Fruit fly (Drosophila melanogaster) whole organism, pupa: ENCODE data around the gene EMC2A.

Experiments used
- CG12605 ChIP-seq: fragments of 200-800 bp; sonication (Bioruptor generic); IDR thresholded peaks from 2 replicates; pipeline ENCODE4 v1.3.6; 2022; ENCODE audit warnings: missing biosample characterization, missing genetic modification characterization
- CG17806 ChIP-seq: fragments of 200-800 bp; sonication (Bioruptor generic); optimal IDR thresholded peaks from 2 replicates; lab custom pipeline; 2018; ENCODE audit warnings: missing biosample characterization, mild to moderate bottlenecking, missing genetic modification characterization, moderate library complexity
- CG32121 ChIP-seq: fragments of 200-800 bp; sonication (Bioruptor generic); IDR thresholded peaks from 2 replicates; pipeline ENCODE4 v1.3.6; 2022; ENCODE audit warnings: missing biosample characterization, missing genetic modification characterization
- CG8159 ChIP-seq: fragments of 200-800 bp; sonication (Bioruptor generic); optimal IDR thresholded peaks from 3 replicates; lab custom pipeline; 2018; ENCODE audit warnings: missing biosample characterization, mild to moderate bottlenecking, missing genetic modification characterization, moderate library complexity
- D1 ChIP-seq: fragments of 200-800 bp; sonication (Bioruptor generic); optimal IDR thresholded peaks from 2 replicates; lab custom pipeline; 2018; ENCODE audit warnings: missing biosample characterization, mild to moderate bottlenecking, missing genetic modification characterization, moderate library complexity
- EcR ChIP-seq: fragments of 200-800 bp; sonication (Bioruptor generic); optimal IDR thresholded peaks from 3 replicates; lab custom pipeline; 2019; ENCODE audit warnings: missing biosample characterization, missing genetic modification characterization, mild to moderate bottlenecking, moderate library complexity, missing genetic modification reagents
- Ets98B ChIP-seq: fragments of 200-800 bp; sonication (Bioruptor generic); IDR thresholded peaks from 2 replicates; pipeline ENCODE4 v1.3.6; 2022; ENCODE audit warnings: missing biosample characterization, missing genetic modification characterization
- Pif1A ChIP-seq: fragments of 200-800 bp; sonication (Bioruptor generic); optimal IDR thresholded peaks from 3 replicates; lab custom pipeline; 2016; ENCODE audit warnings: missing biosample characterization, missing genetic modification characterization
- fd96Ca ChIP-seq: fragments of 200-800 bp; sonication (Bioruptor generic); IDR thresholded peaks from 3 replicates; pipeline ENCODE4 v1.3.6; 2022; ENCODE audit warnings: missing biosample characterization, missing genetic modification characterization
- gl ChIP-seq: fragments of 200-800 bp; sonication (Bioruptor generic); optimal IDR thresholded peaks from 2 replicates; lab custom pipeline; 2018; ENCODE audit warnings: missing biosample characterization, mild to moderate bottlenecking, missing genetic modification characterization
- rn ChIP-seq: fragments of 200-800 bp; sonication (Bioruptor generic); IDR thresholded peaks from 2 replicates; pipeline ENCODE4 v1.3.6; 2022; ENCODE audit warnings: missing biosample characterization, missing genetic modification characterization

DNA sequence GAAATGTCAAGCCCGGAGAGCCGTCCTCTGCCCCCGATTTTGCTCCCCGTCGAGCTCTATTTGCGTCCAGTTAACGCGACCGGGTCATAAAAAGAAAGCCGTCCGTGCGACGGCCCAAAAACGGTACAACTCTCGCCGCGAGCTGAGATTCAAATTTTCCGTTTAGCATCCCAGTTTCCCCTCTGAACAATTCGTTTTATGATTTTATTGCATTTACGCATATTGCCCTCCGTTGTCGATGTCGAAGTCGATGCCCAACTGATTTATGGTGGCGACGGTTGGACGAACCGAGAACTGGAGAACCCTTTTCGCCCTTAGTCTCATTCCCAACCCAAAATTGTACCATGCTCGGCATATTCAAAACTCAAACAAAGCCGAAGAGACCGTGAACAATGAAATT is 44.5 kb downstream of the EMC2A start:
- TF ChIP-seq gl (tag; lab: Kevin White, UChicago), result no peak
- no peak for TF ChIP-seq CG12605 (GFP tag; lab: Robert Waterston, UW)
- no peak for TF ChIP-seq EcR (GFP tag; lab: Kevin White, UChicago)
- TF ChIP-seq Ets98B, result no peak
- no peak for TF ChIP-seq CG17806 (tag; lab: Kevin White, UChicago)
- no peak for TF ChIP-seq rn (GFP tag; lab: Robert Waterston, UW)
- TF ChIP-seq Pif1A, result no peak
- no peak for TF ChIP-seq D1 (tag; lab: Kevin White, UChicago)
- no peak for TF ChIP-seq CG32121 (GFP tag; lab: Robert Waterston, UW)
- no peak for TF ChIP-seq fd96Ca (GFP tag; lab: Robert Waterston, UW)
- no peak for TF ChIP-seq CG8159 (tag; lab: Kevin White, UChicago)
